Worm (Caenorhabditis elegans): ENCODE data around the gene Y27F2A.11.

DNA sequence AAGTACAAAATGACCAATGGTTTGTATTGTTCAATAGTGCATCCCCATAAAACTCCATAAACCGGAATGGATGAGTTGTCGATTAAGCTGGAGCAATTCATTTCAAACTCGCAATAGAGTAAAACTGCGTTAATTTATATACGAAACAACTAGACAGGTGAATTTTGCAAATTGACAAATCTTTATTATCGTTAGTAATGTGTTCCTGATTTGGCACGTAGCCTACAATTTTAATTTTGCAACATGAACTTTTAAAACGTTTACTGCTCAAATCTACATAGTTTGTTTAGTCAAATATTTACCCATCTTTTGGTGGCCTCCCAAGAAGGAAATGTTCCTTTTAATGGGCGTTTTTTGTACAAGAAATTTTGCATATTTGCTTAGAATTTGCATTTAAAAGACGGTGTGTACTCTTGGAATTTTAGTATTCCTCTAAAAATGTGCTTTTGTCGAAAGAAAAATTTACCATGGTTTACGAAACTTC is 47.9 kb downstream of the Y27F2A.11 start, which contains the start of the genes srz-67 and C17F4.11:
- TF ChIP-seq flh-1 (GFP tag; optimal IDR thresholded peaks at IDR 0.05) (no peak), mep-1 (tag; optimal IDR thresholded peaks at IDR 0.05) (no peak), elt-1 (tag; optimal IDR thresholded peaks at IDR 0.05; ENCODE audit: borderline replicate concordance, insufficient read depth) (no peak), nhr-76 (tag; optimal IDR thresholded peaks at IDR 0.05) (no peak), lin-13 (tag; optimal IDR thresholded peaks at IDR 0.05) (no peak), unc-39 (tag; optimal IDR thresholded peaks at IDR 0.05) (no peak), nhr-12 (tag; optimal IDR thresholded peaks at IDR 0.05) (no peak), ceh-83 (GFP tag; optimal IDR thresholded peaks at IDR 0.05) (no peak), unc-62 (GFP tag; optimal IDR thresholded peaks at IDR 0.05) (no peak), nhr-237 (tag; optimal IDR thresholded peaks at IDR 0.05) (no peak), elt-3 (tag; optimal IDR thresholded peaks at IDR 0.05) (no peak), snpc-4 (tag; optimal IDR thresholded peaks at IDR 0.05) (no peak), lsy-2 (tag; optimal IDR thresholded peaks at IDR 0.05) (no peak)

Measured in whole organism, mixed stage, embryonic.